Fruit fly (Drosophila melanogaster) whole organism, prepupa: Measurements from ENCODE around the gene Tlk.
A peak's percentile ranks its signal among the peaks of the same experiment; 100 is the strongest.

ENCODE experiments used
- Blimp-1 ChIP-seq: fragments of 200-800 bp; sonication (Bioruptor generic); optimal IDR thresholded peaks from 3 replicates; lab custom pipeline; 2017; ENCODE audit warnings: missing biosample characterization, missing genetic modification characterization, mild to moderate bottlenecking, moderate library complexity, missing genetic modification reagents
- CG10669 ChIP-seq: fragments of 200-800 bp; sonication (Bioruptor generic); optimal IDR thresholded peaks from 3 replicates; lab custom pipeline; 2018; ENCODE audit warnings: missing biosample characterization, mild to moderate bottlenecking, missing genetic modification characterization, moderate library complexity
- CG11762 ChIP-seq: fragments of 200-800 bp; sonication (Bioruptor generic); optimal IDR thresholded peaks from 3 replicates; lab custom pipeline; 2016; ENCODE audit warnings: missing biosample characterization, missing genetic modification characterization; ENCODE audit not compliant: insufficient read depth
- CG16779 ChIP-seq: fragments of 200-800 bp; sonication (Bioruptor generic); optimal IDR thresholded peaks from 3 replicates; lab custom pipeline; 2017; ENCODE audit warnings: missing biosample characterization, mild to moderate bottlenecking, missing genetic modification characterization
- CG9139 ChIP-seq: fragments of 200-800 bp; sonication (Bioruptor generic); optimal IDR thresholded peaks from 3 replicates; lab custom pipeline; 2017; ENCODE audit warnings: missing biosample characterization, mild to moderate bottlenecking, missing genetic modification characterization
- Eip93F ChIP-seq: fragments of 200-800 bp; sonication (Bioruptor generic); optimal IDR thresholded peaks from 2 replicates; lab custom pipeline; 2016; ENCODE audit warnings: missing biosample characterization, mild to moderate bottlenecking, missing genetic modification characterization
- Ets96B ChIP-seq: fragments of 200-800 bp; optimal IDR thresholded peaks from 2 replicates; lab custom pipeline; 2019; ENCODE audit warnings: missing biosample characterization, mild to moderate bottlenecking, missing genetic modification characterization, moderate library complexity
- Hr38 ChIP-seq: sonication (Bioruptor generic); optimal IDR thresholded peaks from 2 replicates; lab custom pipeline; 2016; ENCODE audit warnings: missing biosample characterization, missing genetic modification characterization
- Sox102F ChIP-seq: fragments of 200-800 bp; sonication (Bioruptor generic); optimal IDR thresholded peaks from 2 replicates; lab custom pipeline; 2016; ENCODE audit warnings: missing biosample characterization, mild to moderate bottlenecking, missing genetic modification characterization
- achi ChIP-seq: fragments of 200-800 bp; sonication (Bioruptor generic); optimal IDR thresholded peaks from 3 replicates; lab custom pipeline; 2016; ENCODE audit warnings: missing biosample characterization, missing genetic modification characterization
- acj6 ChIP-seq: fragments of 200-800 bp; sonication (Bioruptor generic); optimal IDR thresholded peaks from 3 replicates; lab custom pipeline; 2016; ENCODE audit warnings: missing biosample characterization, missing genetic modification characterization
- dsx ChIP-seq: fragments of 200-800 bp; optimal IDR thresholded peaks from 3 replicates; lab custom pipeline; 2019; ENCODE audit warnings: missing biosample characterization, mild to moderate bottlenecking, missing genetic modification characterization, moderate library complexity; ENCODE audit not compliant: poor library complexity, severe bottlenecking

dm6 chrX:3676469-3677155 lies 43.2 kb upstream of the Tlk start:
- TF ChIP-seq CG16779 = peak; percentile 28
- TF ChIP-seq CG9139 (GFP tag; lab: Kevin White, UChicago) = peak; percentile 60
- TF ChIP-seq Eip93F (GFP tag; lab: Kevin White, UChicago) = no peak
- peak; percentile 34 for TF ChIP-seq CG10669 (GFP tag; lab: Kevin White, UChicago)
- peak; percentile 72 for TF ChIP-seq dsx (GFP tag; lab: Kevin White, UChicago)
- TF ChIP-seq CG11762 = no peak
- no peak for TF ChIP-seq acj6 (GFP tag; lab: Kevin White, UChicago)
- TF ChIP-seq Ets96B (tag; lab: Kevin White, UChicago) = peak; percentile 44
- peak; percentile 20 for TF ChIP-seq achi (GFP tag; lab: Kevin White, UChicago)
- TF ChIP-seq Sox102F = peak; percentile 32
- TF ChIP-seq Hr38 (GFP tag; lab: Kevin White, UChicago) = no peak
- no peak for TF ChIP-seq Blimp-1 (GFP tag; lab: Kevin White, UChicago)
